Worm (Caenorhabditis elegans): ENCODE data around the gene rhgf-1.

The rhgf-1 gene

ce11 chrX:10746388-10746787 lies 34.7 kb upstream of the rhgf-1 start, which contains the start of gene R07A4.2:
Gene R07A4.2 (minus strand): TSS chrX:10746488.
- TF ChIP-seq hmbx-1 (tag; optimal IDR thresholded peaks at IDR 0.05), result no peak
- no peak for TF ChIP-seq scrt-1 (GFP tag; IDR thresholded peaks at IDR 0.05)
- TF ChIP-seq B0310.2 (tag; optimal IDR thresholded peaks at IDR 0.05), result no peak
- no peak for TF ChIP-seq flt-1 (GFP tag; IDR thresholded peaks at IDR 0.05)
- no peak for TF ChIP-seq pes-1 (GFP tag; IDR thresholded peaks at IDR 0.05)

DNA sequence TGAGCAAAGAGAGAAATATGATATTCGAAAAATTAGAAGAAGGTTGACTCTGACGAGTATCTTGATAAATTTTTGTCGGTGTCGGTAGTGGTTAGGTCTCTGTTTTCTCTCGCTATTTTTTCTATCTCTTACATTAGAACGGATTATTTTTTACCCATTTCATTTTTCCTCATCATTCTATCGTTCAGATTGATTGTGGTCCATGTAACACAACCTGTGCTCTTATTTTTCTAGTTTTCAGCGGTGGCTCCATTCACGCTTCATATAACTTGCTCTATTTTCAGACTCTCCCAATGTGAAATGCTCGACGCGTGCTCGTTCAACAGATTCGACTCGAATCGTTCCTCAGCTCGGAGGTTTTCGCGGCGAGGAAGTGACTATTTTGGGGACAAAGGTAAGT lies 22.4 kb upstream of the rhgf-1 start, which contains the start of gene egl-36:
egl-36 (plus strand) TSS at position 301 of the 400 bp plus-strand sequence.
- TF ChIP-seq tbx-11 (GFP tag; IDR thresholded peaks at IDR 0.05) (no peak), tbx-37 (GFP tag; conservative IDR thresholded peaks at IDR 0.05) (no peak), scrt-1 (GFP tag; IDR thresholded peaks at IDR 0.05) (no peak), ama-1 (optimal IDR thresholded peaks at IDR 0.05) (no peak), hmg-4 (GFP tag; optimal IDR thresholded peaks at IDR 0.05) (no peak), F13C5.2 (tag; optimal IDR thresholded peaks at IDR 0.05) (no peak), flt-1 (GFP tag; IDR thresholded peaks at IDR 0.05) (no peak), ceh-13 (GFP tag; optimal IDR thresholded peaks at IDR 0.05) (no peak), sea-1 (GFP tag; conservative IDR thresholded peaks at IDR 0.05) (no peak), hnd-1 (tag; optimal IDR thresholded peaks at IDR 0.05) (no peak), aly-1 (tag; optimal IDR thresholded peaks at IDR 0.05) (no peak), ets-7 (tag; optimal IDR thresholded peaks at IDR 0.05) (no peak), B0310.2 (tag; optimal IDR thresholded peaks at IDR 0.05) (no peak), pes-1 (GFP tag; IDR thresholded peaks at IDR 0.05) (no peak), hmbx-1 (tag; optimal IDR thresholded peaks at IDR 0.05) (no peak), ceh-36 (tag; optimal IDR thresholded peaks at IDR 0.05) (no peak), tra-4 (tag; optimal IDR thresholded peaks at IDR 0.05) (no peak)

ce11 chrX:10731837-10732236 lies 20.2 kb upstream of the rhgf-1 start:
- TF ChIP-seq aly-1 (tag; optimal IDR thresholded peaks at IDR 0.05), result no peak
- no peak for TF ChIP-seq ets-7 (tag; optimal IDR thresholded peaks at IDR 0.05)
- TF ChIP-seq ama-1 (optimal IDR thresholded peaks at IDR 0.05), result no peak
- no peak for TF ChIP-seq tra-4 (tag; optimal IDR thresholded peaks at IDR 0.05)
- TF ChIP-seq tbx-11 (GFP tag; IDR thresholded peaks at IDR 0.05), result no peak
- no peak for TF ChIP-seq scrt-1 (GFP tag; IDR thresholded peaks at IDR 0.05)
- TF ChIP-seq hnd-1 (tag; optimal IDR thresholded peaks at IDR 0.05), result no peak
- TF ChIP-seq F13C5.2 (tag; optimal IDR thresholded peaks at IDR 0.05), result no peak
- no peak for TF ChIP-seq hmbx-1 (tag; optimal IDR thresholded peaks at IDR 0.05)
- TF ChIP-seq pes-1 (GFP tag; IDR thresholded peaks at IDR 0.05), result no peak
- TF ChIP-seq sea-1 (GFP tag; conservative IDR thresholded peaks at IDR 0.05), result no peak
- TF ChIP-seq tbx-37 (GFP tag; conservative IDR thresholded peaks at IDR 0.05), result no peak

ce11 chrX:10727696-10728095 lies 16.0 kb upstream of the rhgf-1 start:
- TF ChIP-seq tbx-37 (GFP tag; conservative IDR thresholded peaks at IDR 0.05) (no peak), sea-1 (GFP tag; conservative IDR thresholded peaks at IDR 0.05) (no peak), aly-1 (tag; optimal IDR thresholded peaks at IDR 0.05) (no peak), ama-1 (optimal IDR thresholded peaks at IDR 0.05) (no peak), pes-1 (GFP tag; IDR thresholded peaks at IDR 0.05) (no peak), scrt-1 (GFP tag; IDR thresholded peaks at IDR 0.05) (no peak), tra-4 (tag; optimal IDR thresholded peaks at IDR 0.05) (no peak), hmg-4 (GFP tag; optimal IDR thresholded peaks at IDR 0.05) (no peak), hmbx-1 (tag; optimal IDR thresholded peaks at IDR 0.05) (no peak), hnd-1 (tag; optimal IDR thresholded peaks at IDR 0.05) (no peak), ceh-13 (GFP tag; optimal IDR thresholded peaks at IDR 0.05) (no peak), B0310.2 (tag; optimal IDR thresholded peaks at IDR 0.05) (no peak), ets-7 (tag; optimal IDR thresholded peaks at IDR 0.05) (no peak), tbx-11 (GFP tag; IDR thresholded peaks at IDR 0.05) (no peak)

ce11 chrX:10721954-10722353 lies 10.3 kb upstream of the rhgf-1 start, which contains the start of gene mbr-1:
Gene mbr-1 (minus strand): TSS chrX:10722054.
- TF ChIP-seq hmbx-1 (tag; optimal IDR thresholded peaks at IDR 0.05), result no peak
- TF ChIP-seq tra-4 (tag; optimal IDR thresholded peaks at IDR 0.05), result no peak
- no peak for TF ChIP-seq hnd-1 (tag; optimal IDR thresholded peaks at IDR 0.05)
- TF ChIP-seq hmg-4 (GFP tag; optimal IDR thresholded peaks at IDR 0.05), result no peak
- no peak for TF ChIP-seq B0310.2 (tag; optimal IDR thresholded peaks at IDR 0.05)
- TF ChIP-seq ceh-36 (tag; optimal IDR thresholded peaks at IDR 0.05), result no peak
- TF ChIP-seq pes-1 (GFP tag; IDR thresholded peaks at IDR 0.05), result no peak
- TF ChIP-seq flt-1 (GFP tag; IDR thresholded peaks at IDR 0.05), result no peak
- no peak for TF ChIP-seq scrt-1 (GFP tag; IDR thresholded peaks at IDR 0.05)
- TF ChIP-seq aly-1 (tag; optimal IDR thresholded peaks at IDR 0.05), result no peak
- no peak for TF ChIP-seq ceh-13 (GFP tag; optimal IDR thresholded peaks at IDR 0.05)
- TF ChIP-seq sea-1 (GFP tag; conservative IDR thresholded peaks at IDR 0.05), result no peak
- no peak for TF ChIP-seq ama-1 (optimal IDR thresholded peaks at IDR 0.05)
- no peak for TF ChIP-seq tbx-37 (GFP tag; conservative IDR thresholded peaks at IDR 0.05)
- TF ChIP-seq tbx-11 (GFP tag; IDR thresholded peaks at IDR 0.05), result no peak
- no peak for TF ChIP-seq F13C5.2 (tag; optimal IDR thresholded peaks at IDR 0.05)

- TF ChIP-seq B0310.2 (tag; optimal IDR thresholded peaks at IDR 0.05), result no peak
- TF ChIP-seq F13C5.2 (tag; optimal IDR thresholded peaks at IDR 0.05), result no peak
- TF ChIP-seq tbx-11 (GFP tag; IDR thresholded peaks at IDR 0.05), result no peak
- TF ChIP-seq aly-1 (tag; optimal IDR thresholded peaks at IDR 0.05), result no peak
- no peak for TF ChIP-seq ama-1 (optimal IDR thresholded peaks at IDR 0.05)
Observed at ce11 chrX:10717019-10717418, 5.3 kb upstream of the rhgf-1 start, which contains the start of gene T01C1.4. Gene T01C1.4 (minus strand): TSS chrX:10717119.

ce11 chrX:10704329-10704728 lies 7.3 kb downstream of the rhgf-1 start:
- TF ChIP-seq ets-7 (tag; optimal IDR thresholded peaks at IDR 0.05), result no peak
- TF ChIP-seq scrt-1 (GFP tag; IDR thresholded peaks at IDR 0.05), result no peak
- no peak for TF ChIP-seq B0310.2 (tag; optimal IDR thresholded peaks at IDR 0.05)
- no peak for TF ChIP-seq hmg-4 (GFP tag; optimal IDR thresholded peaks at IDR 0.05)
- TF ChIP-seq hnd-1 (tag; optimal IDR thresholded peaks at IDR 0.05), result no peak
- TF ChIP-seq F13C5.2 (tag; optimal IDR thresholded peaks at IDR 0.05), result no peak

DNA sequence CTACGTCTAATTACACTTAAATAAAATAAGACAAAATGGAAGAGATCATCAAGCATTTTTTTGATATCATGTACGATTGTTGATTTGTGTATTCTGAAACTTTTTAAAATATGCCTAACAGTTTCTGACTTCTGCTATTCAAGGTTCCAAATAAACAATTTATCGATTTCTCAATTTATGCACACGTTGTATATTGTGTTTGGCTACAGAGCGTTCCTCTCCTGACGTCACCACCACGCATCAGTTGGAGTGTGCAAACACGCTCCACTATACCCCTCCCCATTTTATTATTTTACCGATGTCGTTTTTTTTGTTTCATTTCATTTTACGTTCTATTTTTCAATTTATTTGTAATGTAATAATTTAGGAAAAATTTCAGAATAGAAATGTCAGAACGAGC lies 16.7 kb downstream of the rhgf-1 start, which contains the start of gene plpp-1.3:
plpp-1.3 (plus strand) TSS at position 380 of the 400 bp plus-strand sequence.
- TF ChIP-seq tra-4 (tag; optimal IDR thresholded peaks at IDR 0.05) (no peak), ceh-36 (tag; optimal IDR thresholded peaks at IDR 0.05) (no peak), aly-1 (tag; optimal IDR thresholded peaks at IDR 0.05) (no peak), tbx-37 (GFP tag; conservative IDR thresholded peaks at IDR 0.05) (no peak), tbx-11 (GFP tag; IDR thresholded peaks at IDR 0.05) (no peak), pes-1 (GFP tag; IDR thresholded peaks at IDR 0.05) (no peak), scrt-1 (GFP tag; IDR thresholded peaks at IDR 0.05) (no peak), ama-1 (optimal IDR thresholded peaks at IDR 0.05) (no peak), flt-1 (GFP tag; IDR thresholded peaks at IDR 0.05) (no peak), sea-1 (GFP tag; conservative IDR thresholded peaks at IDR 0.05) (no peak), hnd-1 (tag; optimal IDR thresholded peaks at IDR 0.05) (no peak)
